Worm (Caenorhabditis elegans) whole organism, young adult: ENCODE results near the gene T04F3.5.

Experiments used
- B0035.1 ChIP-seq: sonication (generic microtip); optimal IDR thresholded peaks from 2 replicates; lab custom pipeline; 2016; ENCODE audit warnings: missing genetic modification characterization, mild to moderate bottlenecking, missing compliant biosample characterization, missing genotype, missing genetic modification reagents
- B0261.1 ChIP-seq: sonication (generic microtip); optimal IDR thresholded peaks from 2 replicates; lab custom pipeline; 2016; ENCODE audit warnings: mild to moderate bottlenecking, missing genetic modification characterization, moderate library complexity, missing compliant biosample characterization
- B0336.3 ChIP-seq: fragments of 200-800 bp; sonication (Bioruptor generic); IDR thresholded peaks from 2 replicates; pipeline ENCODE4 v1.3.6; 2022; ENCODE audit warnings: missing genetic modification characterization, missing compliant biosample characterization
- F23B12.7 ChIP-seq: sonication (generic microtip); optimal IDR thresholded peaks from 2 replicates; lab custom pipeline; 2017; ENCODE audit warnings: missing genetic modification characterization, mild to moderate bottlenecking, missing compliant biosample characterization, antibody characterized with exemption, moderate library complexity; ENCODE audit not compliant: insufficient read depth
- F37B4.10 ChIP-seq: fragments of 200-800 bp; sonication (Bioruptor generic); IDR thresholded peaks from 2 replicates; pipeline ENCODE4 v1.3.6; 2022; ENCODE audit warnings: missing genetic modification characterization, missing compliant biosample characterization
- F39B2.1 ChIP-seq: fragments of 200-800 bp; sonication (Bioruptor generic); IDR thresholded peaks from 2 replicates; pipeline ENCODE4 v1.3.6; 2022; ENCODE audit warnings: missing genetic modification reagents, missing genetic modification characterization, missing compliant biosample characterization
- F52B5.7 ChIP-seq: sonication (generic microtip); optimal IDR thresholded peaks from 2 replicates; lab custom pipeline; 2016; ENCODE audit warnings: mild to moderate bottlenecking, missing genetic modification characterization, missing compliant biosample characterization
- K11D2.4 ChIP-seq: fragments of 200-800 bp; sonication (Bioruptor generic); IDR thresholded peaks from 2 replicates; pipeline ENCODE4 v1.3.6; 2022; ENCODE audit warnings: missing genetic modification reagents, missing genetic modification characterization, missing compliant biosample characterization
- Y56A3A.18 ChIP-seq: fragments of 200-800 bp; sonication (Bioruptor generic); IDR thresholded peaks from 2 replicates; pipeline ENCODE4 v1.3.6; 2022; ENCODE audit warnings: missing genetic modification reagents, missing genetic modification characterization, missing compliant biosample characterization
- ama-1 ChIP-seq, 3 experiments: fragments of 150-350 bp in 1 of 3; sonication (generic microtip) in 2 of 3; optimal IDR thresholded peaks; 2 replicates each; lab custom pipeline; 2014 to 2018; ENCODE audit warnings: missing biosample characterization in 2 of 3, missing genetic modification characterization in 2 of 3, missing genetic modification reagents in 2 of 3
- aptf-3 ChIP-seq: fragments of 200-800 bp; sonication (Bioruptor generic); IDR thresholded peaks from 2 replicates; pipeline ENCODE4 v1.3.6; 2022; ENCODE audit warnings: missing genetic modification characterization, missing compliant biosample characterization
- attf-6 ChIP-seq: fragments of 200-800 bp; sonication (Bioruptor generic); IDR thresholded peaks from 2 replicates; pipeline ENCODE4 v1.3.6; 2022; ENCODE audit warnings: missing genetic modification reagents, missing genetic modification characterization, missing compliant biosample characterization
- ceh-58 ChIP-seq: fragments of 200-800 bp; sonication (Bioruptor generic); IDR thresholded peaks from 2 replicates; pipeline ENCODE4 v1.3.6; 2022; ENCODE audit warnings: missing genetic modification characterization, missing compliant biosample characterization
- chd-7 ChIP-seq: sonication (generic microtip); optimal IDR thresholded peaks from 2 replicates; lab custom pipeline; 2016; ENCODE audit warnings: mild to moderate bottlenecking, missing genetic modification characterization, moderate library complexity, missing compliant biosample characterization
- dpff-1 ChIP-seq: sonication (generic microtip); optimal IDR thresholded peaks from 2 replicates; lab custom pipeline; 2017; ENCODE audit warnings: mild to moderate bottlenecking, missing genetic modification characterization, missing compliant biosample characterization
- egrh-3 ChIP-seq: fragments of 200-800 bp; sonication (Bioruptor generic); IDR thresholded peaks from 2 replicates; pipeline ENCODE4 v1.3.6; 2022; ENCODE audit warnings: missing genetic modification reagents, missing genetic modification characterization, missing compliant biosample characterization
- fkh-3 ChIP-seq: sonication (generic microtip); optimal IDR thresholded peaks from 2 replicates; lab custom pipeline; 2016; ENCODE audit warnings: mild to moderate bottlenecking, missing genetic modification characterization, missing compliant biosample characterization
- gei-17 ChIP-seq: fragments of 200-800 bp; sonication (Bioruptor generic); optimal IDR thresholded peaks from 2 replicates; lab custom pipeline; 2018; ENCODE audit warnings: mild to moderate bottlenecking, missing genetic modification characterization, missing compliant biosample characterization
- him-1 ChIP-seq: sonication (generic microtip); optimal IDR thresholded peaks from 2 replicates; lab custom pipeline; 2016; ENCODE audit warnings: missing genotype, missing genetic modification reagents, missing genetic modification characterization, missing compliant biosample characterization
- hlh-12 ChIP-seq: sonication (generic microtip); optimal IDR thresholded peaks from 2 replicates; lab custom pipeline; 2016; ENCODE audit warnings: missing genetic modification characterization, missing compliant biosample characterization
- hlh-26 ChIP-seq: fragments of 200-800 bp; sonication (Bioruptor generic); conservative IDR thresholded peaks from 2 replicates; pipeline ENCODE4 v1.3.6; 2022; ENCODE audit warnings: missing genetic modification reagents, missing genetic modification characterization, missing compliant biosample characterization
- hrde-1 ChIP-seq: sonication (generic microtip); optimal IDR thresholded peaks from 2 replicates; lab custom pipeline; 2016; ENCODE audit warnings: missing genetic modification characterization, mild to moderate bottlenecking, missing compliant biosample characterization, moderate library complexity, missing genotype, missing genetic modification reagents, borderline replicate concordance
- lin-35 ChIP-seq, 3 experiments: fragments of 150-350 bp in 2 of 3; sonication (generic microtip) in 1 of 3; optimal IDR thresholded peaks; 2 replicates each; lab custom pipeline; 2014 to 2018; ENCODE audit warnings: missing biosample characterization in 3 of 3, missing genetic modification characterization in 3 of 3, missing genetic modification reagents in 3 of 3
- madf-3 ChIP-seq: fragments of 200-800 bp; sonication (Bioruptor generic); IDR thresholded peaks from 2 replicates; pipeline ENCODE4 v1.3.6; 2022; ENCODE audit warnings: missing genetic modification reagents, missing genetic modification characterization, missing compliant biosample characterization
- madf-6 ChIP-seq: fragments of 200-800 bp; sonication (Bioruptor generic); IDR thresholded peaks from 2 replicates; pipeline ENCODE4 v1.3.6; 2022; ENCODE audit warnings: missing genetic modification reagents, missing genetic modification characterization, missing compliant biosample characterization
- madf-8 ChIP-seq: fragments of 200-800 bp; sonication (Bioruptor generic); conservative IDR thresholded peaks from 2 replicates; pipeline ENCODE4 v1.3.6; 2022; ENCODE audit warnings: missing genetic modification reagents, missing genetic modification characterization, missing compliant biosample characterization
- nfya-2 ChIP-seq: fragments of 200-800 bp; sonication (Bioruptor generic); IDR thresholded peaks from 2 replicates; pipeline ENCODE4 v1.3.6; 2022; ENCODE audit warnings: missing genetic modification reagents, missing genetic modification characterization, missing compliant biosample characterization
- nhr-179 ChIP-seq: sonication (generic microtip); optimal IDR thresholded peaks from 2 replicates; lab custom pipeline; 2016; ENCODE audit warnings: mild to moderate bottlenecking, missing genetic modification characterization, missing compliant biosample characterization
- nhr-27 ChIP-seq: fragments of 200-800 bp; sonication (Bioruptor generic); optimal IDR thresholded peaks from 2 replicates; lab custom pipeline; 2018; ENCODE audit warnings: mild to moderate bottlenecking, missing genetic modification characterization, moderate library complexity, missing compliant biosample characterization
- nhr-80 ChIP-seq: sonication (generic microtip); optimal IDR thresholded peaks from 2 replicates; lab custom pipeline; 2016; ENCODE audit warnings: missing genetic modification characterization, missing compliant biosample characterization
- nhr-90 ChIP-seq: sonication (generic microtip); optimal IDR thresholded peaks from 2 replicates; lab custom pipeline; 2016; ENCODE audit warnings: missing genotype, mild to moderate bottlenecking, missing genetic modification characterization, missing compliant biosample characterization
- pha-4 ChIP-seq: fragments of 150-350 bp; sonication (generic microtip); optimal IDR thresholded peaks from 2 replicates; lab custom pipeline; 2014; ENCODE audit warnings: missing biosample characterization, missing genetic modification reagents, missing genetic modification characterization
- rec-8 ChIP-seq, 2 experiments: sonication (generic microtip); optimal IDR thresholded peaks; 2 replicates each; lab custom pipeline; 2016; ENCODE audit warnings: mild to moderate bottlenecking in 2 of 2, missing genetic modification characterization in 2 of 2, missing genetic modification reagents in 2 of 2, missing genotype in 2 of 2, missing biosample characterization in 1 of 2, missing compliant biosample characterization in 1 of 2, moderate library complexity in 1 of 2
- sdz-38 ChIP-seq: sonication (generic microtip); optimal IDR thresholded peaks from 2 replicates; lab custom pipeline; 2016; ENCODE audit warnings: missing genotype, missing genetic modification characterization, missing compliant biosample characterization
- sea-2 ChIP-seq: fragments of 200-800 bp; sonication (Bioruptor generic); IDR thresholded peaks from 2 replicates; pipeline ENCODE4 v1.3.6; 2022; ENCODE audit warnings: missing genetic modification characterization, missing compliant biosample characterization
- snpc-4 ChIP-seq, 5 experiments: fragments of 150-350 bp in 1 of 5; sonication (generic microtip) in 4 of 5; optimal IDR thresholded peaks; 2 replicates each; lab custom pipeline; 2014 to 2018; ENCODE audit warnings: missing genetic modification characterization in 5 of 5, missing biosample characterization in 3 of 5, antibody characterized with exemption in 2 of 5, mild to moderate bottlenecking in 2 of 5, missing compliant biosample characterization in 2 of 5, missing genotype in 2 of 5, moderate library complexity in 2 of 5, missing genetic modification reagents in 1 of 5
- sptf-2 ChIP-seq: fragments of 200-800 bp; sonication (Bioruptor generic); optimal IDR thresholded peaks from 2 replicates; lab custom pipeline; 2018; ENCODE audit warnings: mild to moderate bottlenecking, missing genetic modification characterization, missing compliant biosample characterization
- tbp1 ChIP-seq: fragments of 200-800 bp; sonication (Bioruptor generic); optimal IDR thresholded peaks from 2 replicates; lab custom pipeline; 2018; ENCODE audit warnings: mild to moderate bottlenecking, missing genetic modification characterization, missing compliant biosample characterization
- tlf-1 ChIP-seq: fragments of 200-800 bp; sonication (Bioruptor generic); optimal IDR thresholded peaks from 2 replicates; lab custom pipeline; 2018; ENCODE audit warnings: mild to moderate bottlenecking, missing genetic modification characterization, missing compliant biosample characterization
- unc-130 ChIP-seq: sonication (generic microtip); optimal IDR thresholded peaks from 2 replicates; lab custom pipeline; 2016; ENCODE audit warnings: missing genetic modification reagents, missing genetic modification characterization, missing compliant biosample characterization
- ztf-22 ChIP-seq: fragments of 200-800 bp; sonication (Bioruptor generic); optimal IDR thresholded peaks from 2 replicates; lab custom pipeline; 2018; ENCODE audit warnings: mild to moderate bottlenecking, missing genetic modification characterization, moderate library complexity, missing compliant biosample characterization
- ztf-26 ChIP-seq: sonication (generic microtip); optimal IDR thresholded peaks from 2 replicates; lab custom pipeline; 2017; ENCODE audit warnings: missing genetic modification characterization, missing compliant biosample characterization
- ztf-28 ChIP-seq: fragments of 200-800 bp; sonication (Bioruptor generic); IDR thresholded peaks from 2 replicates; pipeline ENCODE4 v1.3.6; 2022; ENCODE audit warnings: missing genetic modification reagents, missing genetic modification characterization, missing compliant biosample characterization
- ztf-3 ChIP-seq: fragments of 200-800 bp; sonication (Bioruptor generic); optimal IDR thresholded peaks from 2 replicates; lab custom pipeline; 2018; ENCODE audit warnings: mild to moderate bottlenecking, missing genetic modification characterization, missing compliant biosample characterization
- ztf-6 ChIP-seq: fragments of 200-800 bp; sonication (Bioruptor generic); IDR thresholded peaks from 2 replicates; pipeline ENCODE4 v1.3.6; 2022; ENCODE audit warnings: missing genetic modification reagents, missing genetic modification characterization, missing compliant biosample characterization

The T04F3.5 gene

DNA sequence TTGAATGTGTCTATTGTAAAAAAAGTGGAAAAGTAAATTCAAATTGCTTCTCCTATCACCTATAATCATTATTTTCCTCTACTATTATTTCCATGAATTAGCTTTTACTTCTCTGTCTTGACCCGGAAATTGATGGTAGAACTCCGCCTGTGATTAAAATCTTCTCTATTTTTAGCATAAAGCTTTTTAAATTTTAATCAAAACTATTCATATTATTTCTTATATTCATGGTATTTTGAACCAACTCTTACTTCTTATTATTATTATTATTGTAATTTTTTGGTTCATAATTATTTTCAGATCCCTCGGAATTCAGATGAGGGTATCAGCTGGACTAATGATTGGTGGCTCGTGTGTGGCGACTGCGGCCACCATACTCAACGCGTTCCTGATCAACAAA is 6.6 kb downstream of the T04F3.5 start, which contains the start of gene sel-11:
Gene sel-11, plus strand, starts transcription at position 301 of the 400 bp plus-strand sequence.
- TF ChIP-seq pha-4, result no peak
- TF ChIP-seq F39B2.1 (GFP tag; lab: Robert Waterston, UW), result no peak
- no peak for TF ChIP-seq F37B4.10 (GFP tag; lab: Robert Waterston, UW)
- no peak for TF ChIP-seq him-1

DNA sequence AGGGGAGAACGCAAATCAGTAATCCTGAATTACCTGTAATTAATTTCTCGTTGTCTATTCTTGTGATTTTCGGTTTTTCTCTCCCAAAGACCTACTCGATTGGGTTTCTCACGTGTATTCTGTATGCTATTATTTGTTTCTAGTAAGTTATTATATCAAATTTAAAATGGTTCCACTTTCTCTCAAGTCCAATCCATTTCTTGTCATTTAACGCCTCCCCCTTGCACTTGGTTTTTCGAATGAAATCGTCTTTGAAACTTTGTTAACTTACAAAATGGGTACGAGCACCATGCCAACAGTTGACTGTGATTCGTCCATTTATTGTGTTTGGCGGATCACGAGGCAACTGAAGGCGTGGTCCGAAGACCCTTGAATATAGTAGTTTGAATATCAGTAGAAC is 9.2 kb downstream of the T04F3.5 start:
- TF ChIP-seq sptf-2 (GFP tag; lab: Kevin White, UChicago), result no peak
- no peak for TF ChIP-seq attf-6 (GFP tag; lab: Robert Waterston, UW)
- no peak for TF ChIP-seq madf-8 (GFP tag; lab: Robert Waterston, UW)
- TF ChIP-seq B0261.1, result no peak
- no peak for TF ChIP-seq hlh-26
- TF ChIP-seq ztf-22 (GFP tag; lab: Kevin White, UChicago), result no peak
- TF ChIP-seq gei-17 (GFP tag; lab: Kevin White, UChicago), result no peak
- TF ChIP-seq hrde-1 (tag; lab: Kevin White, UChicago), result no peak
- TF ChIP-seq sea-2, result no peak
- TF ChIP-seq B0336.3, result no peak
- no peak for TF ChIP-seq Y56A3A.18
- no peak for TF ChIP-seq lin-35 (GFP tag; optimal IDR thresholded peaks at IDR 0.05; lab: Kevin White, UChicago)
- no peak for TF ChIP-seq B0035.1 (tag; lab: Kevin White, UChicago)
- TF ChIP-seq chd-7, result no peak
- no peak for TF ChIP-seq K11D2.4 (GFP tag; lab: Robert Waterston, UW)
- no peak for TF ChIP-seq snpc-4 (GFP tag; optimal IDR thresholded peaks at IDR 0.05; lab: Kevin White, UChicago)
- TF ChIP-seq snpc-4 (tag; optimal IDR thresholded peaks at IDR 0.05; lab: Kevin White, UChicago), result no peak
- no peak for TF ChIP-seq tlf-1 (GFP tag; lab: Kevin White, UChicago)

DNA sequence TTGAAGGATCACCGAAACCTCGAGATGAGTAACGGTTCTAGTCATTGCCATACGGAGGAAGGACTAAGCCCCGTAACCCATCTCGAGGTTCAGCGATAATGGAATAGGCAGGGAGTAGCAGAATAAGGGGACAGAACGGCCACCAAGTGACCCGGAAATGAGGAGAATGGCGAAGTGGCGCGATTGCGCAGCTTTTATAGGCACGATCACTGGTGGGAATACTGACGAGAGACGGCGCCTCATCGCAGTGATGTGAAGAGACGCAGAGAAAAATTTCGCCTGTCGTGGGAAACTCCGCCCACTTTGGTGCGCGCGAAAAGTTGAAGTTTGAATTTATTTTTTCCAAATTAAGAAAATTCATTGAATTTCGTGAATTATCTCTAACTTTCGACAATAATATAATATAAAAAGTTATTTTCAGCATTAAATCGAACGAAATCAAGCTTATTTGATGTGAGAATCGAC is 9.6 kb downstream of the T04F3.5 start, which contains the start of gene F55A11.4:
Gene F55A11.4, plus strand, starts transcription at position 415 of the 465 bp plus-strand sequence.
- TF ChIP-seq dpff-1 (tag; lab: Kevin White, UChicago) (no peak), nhr-80 (no peak), unc-130 (GFP tag; lab: Kevin White, UChicago) (no peak), attf-6 (GFP tag; lab: Robert Waterston, UW) (no peak), ztf-22 (GFP tag; lab: Kevin White, UChicago) (no peak), hlh-12 (tag; lab: Kevin White, UChicago) (no peak), madf-3 (no peak), tbp1 (peak; percentile 43), egrh-3 (GFP tag; lab: Robert Waterston, UW) (no peak), nfya-2 (GFP tag; lab: Robert Waterston, UW) (no peak), madf-6 (GFP tag; lab: Robert Waterston, UW) (peak; percentile 81), nhr-90 (tag; lab: Kevin White, UChicago) (no peak), rec-8 (tag; optimal IDR thresholded peaks at IDR 0.05; lab: Kevin White, UChicago) (no peak), nhr-179 (no peak), snpc-4 (GFP tag; optimal IDR thresholded peaks at IDR 0.05; lab: Kevin White, UChicago) (no peak), snpc-4 (tag; optimal IDR thresholded peaks at IDR 0.05; lab: Kevin White, UChicago) (peak in 2 of 4 experiments; percentile 28 to 31), hrde-1 (tag; lab: Kevin White, UChicago) (peak; percentile 16), sdz-38 (no peak), ztf-6 (no peak), aptf-3 (GFP tag; lab: Robert Waterston, UW) (peak; percentile 52; the same call in 1 of the 2 replicates), pha-4 (no peak), ztf-3 (GFP tag; lab: Kevin White, UChicago) (no peak), fkh-3 (tag; lab: Kevin White, UChicago) (no peak), nhr-27 (tag; lab: Kevin White, UChicago) (no peak), ceh-58 (no peak), F52B5.7 (tag; lab: Kevin White, UChicago) (peak; percentile 49), ztf-26 (tag; lab: Kevin White, UChicago) (no peak), ama-1 (optimal IDR thresholded peaks at IDR 0.05; lab: Kevin White, UChicago) (no peak), ama-1 (GFP tag; optimal IDR thresholded peaks at IDR 0.05; lab: Kevin White, UChicago) (no peak), ztf-28 (GFP tag; lab: Robert Waterston, UW) (no peak), F23B12.7 (tag; lab: Kevin White, UChicago) (no peak)
